Fruit fly (Drosophila melanogaster): ENCODE measurements around the gene CG5805.

CG5805 gene

dm6 chr3R:24799503-24799902 is 12.3 kb upstream of the CG5805 start, which contains the start of gene Ude:
TSS of gene Ude (minus strand) at chr3R:24799668.
- no peak for TF ChIP-seq noc (tag; optimal IDR thresholded peaks at IDR 0.05)

dm6 chr3R:24798595-24798994 is 11.4 kb upstream of the CG5805 start:
- peak; percentile 57 for TF ChIP-seq noc (tag; optimal IDR thresholded peaks at IDR 0.05)

- TF ChIP-seq noc (tag; optimal IDR thresholded peaks at IDR 0.05) = no peak
Observed at dm6 chr3R:24790036-24790435, 2.8 kb upstream of the CG5805 start, which contains the start of gene CG13634. TSS of gene CG13634 (minus strand) at chr3R:24790136.

- TF ChIP-seq noc (tag; optimal IDR thresholded peaks at IDR 0.05) = no peak
Observed at dm6 chr3R:24787734-24788133, 513 bp upstream of the CG5805 start, which contains the start of gene Ets96B. TSS of gene Ets96B (plus strand) at chr3R:24788054.

- no peak for TF ChIP-seq noc (tag; optimal IDR thresholded peaks at IDR 0.05)
Observed at dm6 chr3R:24778218-24778739, 8.9 kb downstream of the CG5805 start.

- TF ChIP-seq noc (tag; optimal IDR thresholded peaks at IDR 0.05) = no peak
Observed at dm6 chr3R:24777101-24777500, 10.1 kb downstream of the CG5805 start.

- no peak for TF ChIP-seq noc (tag; optimal IDR thresholded peaks at IDR 0.05)
Observed at dm6 chr3R:24773422-24773821, 13.8 kb downstream of the CG5805 start.

- TF ChIP-seq noc (tag; optimal IDR thresholded peaks at IDR 0.05) = no peak
Observed at dm6 chr3R:24773016-24773415, 14.2 kb downstream of the CG5805 start.

dm6 chr3R:24771273-24772231 is 15.7 kb downstream of the CG5805 start, which contains the start of gene CG42331:
TSS of gene CG42331 (plus strand) at chr3R:24772181.
- TF ChIP-seq noc (tag; optimal IDR thresholded peaks at IDR 0.05) = peak; percentile 69

dm6 chr3R:24769601-24770000 is 17.6 kb downstream of the CG5805 start:
- TF ChIP-seq noc (tag; optimal IDR thresholded peaks at IDR 0.05) = no peak

- TF ChIP-seq noc (tag; optimal IDR thresholded peaks at IDR 0.05) = peak; percentile 32
Observed at dm6 chr3R:24768538-24769401, 18.5 kb downstream of the CG5805 start, which contains the start of gene CG13631. TSS of gene CG13631 (plus strand) at chr3R:24769351.

dm6 chr3R:24767667-24768340 is 19.4 kb downstream of the CG5805 start:
- no peak for TF ChIP-seq noc (tag; optimal IDR thresholded peaks at IDR 0.05)

- no peak for TF ChIP-seq noc (tag; optimal IDR thresholded peaks at IDR 0.05)
Observed at dm6 chr3R:24766684-24767083, 20.5 kb downstream of the CG5805 start.

- TF ChIP-seq noc (tag; optimal IDR thresholded peaks at IDR 0.05) = no peak
Observed at dm6 chr3R:24764971-24765370, 22.2 kb downstream of the CG5805 start, which contains the start of gene AstA. TSS of gene AstA (minus strand) at chr3R:24765071.

dm6 chr3R:24753561-24754027 is 33.6 kb downstream of the CG5805 start, which contains the start of gene asp:
TSS of gene asp (plus strand) at chr3R:24753849.
- TF ChIP-seq noc (tag; optimal IDR thresholded peaks at IDR 0.05) = no peak
